Fruit fly (Drosophila melanogaster): ENCODE measurements around the gene Zif.

Zif gene

DNA sequence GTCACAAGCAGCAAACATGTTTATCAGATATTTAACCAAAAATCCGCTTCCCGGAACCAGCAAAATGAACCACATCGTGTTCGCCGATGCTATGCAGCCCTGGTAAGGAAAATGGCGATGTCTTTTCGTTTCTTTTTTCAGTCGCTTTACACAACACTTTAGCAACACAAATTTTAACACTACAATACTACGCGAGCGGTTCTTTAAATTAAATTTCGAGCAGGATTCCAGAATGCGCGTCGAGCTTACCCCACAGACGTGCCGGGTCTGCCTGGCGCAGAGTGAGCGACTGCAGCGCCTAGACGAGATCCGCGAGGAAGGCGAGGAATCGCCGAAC is at the start of gene Zif:
Gene Zif (plus strand): TSS at position 34 of the 337 bp plus-strand sequence.
- no peak for TF ChIP-seq CG8478 (optimal IDR thresholded peaks at IDR 0.05)
- TF ChIP-seq CTCF (optimal IDR thresholded peaks at IDR 0.05), result peak in 1 of 2 experiments; percentile 6

DNA sequence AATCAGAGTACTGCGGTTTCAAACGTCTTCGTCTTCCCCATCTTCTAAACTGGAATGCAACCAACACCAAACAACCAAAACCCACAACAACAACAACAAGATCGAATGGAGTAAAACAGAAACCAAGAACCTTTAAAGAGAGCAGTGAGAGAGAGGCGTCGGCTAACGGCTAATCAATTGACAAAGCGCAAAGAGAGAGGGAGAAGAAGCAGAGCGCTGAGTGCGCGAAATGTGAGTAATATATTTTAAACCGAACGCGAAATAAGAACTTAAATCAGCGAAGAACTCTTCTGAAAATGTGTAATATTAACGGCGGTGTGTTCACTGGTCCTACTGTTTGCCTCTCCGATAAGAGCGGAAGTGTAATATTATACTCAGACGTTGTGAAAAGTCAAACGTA is 49.3 kb upstream of the Zif start:
- TF ChIP-seq CTCF (optimal IDR thresholded peaks at IDR 0.05) (no peak), CG8478 (optimal IDR thresholded peaks at IDR 0.05) (no peak)

DNA sequence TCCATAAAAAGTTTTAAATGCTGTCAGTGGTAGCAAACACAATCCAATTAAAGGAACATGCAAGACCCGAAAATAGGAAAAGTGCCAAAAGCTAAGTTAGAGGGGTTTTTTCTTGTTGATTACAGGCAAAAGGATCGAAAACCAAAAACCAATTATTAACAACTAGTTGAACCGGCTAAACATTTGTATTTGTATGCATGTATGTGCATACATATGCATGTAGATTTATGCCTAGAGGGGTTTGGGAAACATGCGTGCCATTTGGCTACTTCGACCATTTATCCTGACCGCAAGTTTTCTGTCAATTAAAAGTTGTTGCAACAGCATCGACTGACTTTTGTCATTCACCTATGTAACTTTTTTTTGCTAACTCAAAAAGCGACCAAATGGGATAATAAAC is 48.4 kb upstream of the Zif start:
- no peak for TF ChIP-seq CTCF (optimal IDR thresholded peaks at IDR 0.05)
- no peak for TF ChIP-seq CG8478 (optimal IDR thresholded peaks at IDR 0.05)

DNA sequence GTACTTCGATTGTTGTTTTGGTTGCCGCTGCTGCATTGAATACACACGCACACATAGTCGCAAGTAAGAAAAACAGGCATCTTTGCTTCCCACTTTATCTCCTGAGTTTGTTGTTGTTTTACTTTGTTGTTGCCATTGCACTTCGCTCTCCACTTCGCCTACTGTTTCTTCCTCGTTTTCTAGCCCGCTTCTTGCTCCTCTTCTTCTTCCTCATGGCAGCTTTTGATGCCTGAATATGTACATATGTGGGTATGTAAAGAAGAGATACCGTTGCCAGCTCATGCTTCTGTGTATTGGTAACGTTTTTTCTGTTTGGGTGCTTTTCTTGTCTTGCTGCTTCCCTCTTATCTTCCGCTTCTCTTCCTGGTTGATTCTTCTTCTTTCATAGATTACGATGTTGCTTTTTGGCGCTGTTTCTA is 47.7 kb upstream of the Zif start:
- TF ChIP-seq CG8478 (optimal IDR thresholded peaks at IDR 0.05) (no peak), CTCF (optimal IDR thresholded peaks at IDR 0.05) (no peak)

- TF ChIP-seq CTCF (optimal IDR thresholded peaks at IDR 0.05) (no peak), CG8478 (optimal IDR thresholded peaks at IDR 0.05) (no peak)
These were observed 46.3 kb upstream of the Zif start for dm6 chr3R:6410412-6411225.

dm6 chr3R:6411454-6412204 is 45.3 kb upstream of the Zif start:
- no peak for TF ChIP-seq CG8478 (optimal IDR thresholded peaks at IDR 0.05)
- TF ChIP-seq CTCF (optimal IDR thresholded peaks at IDR 0.05), result no peak

DNA sequence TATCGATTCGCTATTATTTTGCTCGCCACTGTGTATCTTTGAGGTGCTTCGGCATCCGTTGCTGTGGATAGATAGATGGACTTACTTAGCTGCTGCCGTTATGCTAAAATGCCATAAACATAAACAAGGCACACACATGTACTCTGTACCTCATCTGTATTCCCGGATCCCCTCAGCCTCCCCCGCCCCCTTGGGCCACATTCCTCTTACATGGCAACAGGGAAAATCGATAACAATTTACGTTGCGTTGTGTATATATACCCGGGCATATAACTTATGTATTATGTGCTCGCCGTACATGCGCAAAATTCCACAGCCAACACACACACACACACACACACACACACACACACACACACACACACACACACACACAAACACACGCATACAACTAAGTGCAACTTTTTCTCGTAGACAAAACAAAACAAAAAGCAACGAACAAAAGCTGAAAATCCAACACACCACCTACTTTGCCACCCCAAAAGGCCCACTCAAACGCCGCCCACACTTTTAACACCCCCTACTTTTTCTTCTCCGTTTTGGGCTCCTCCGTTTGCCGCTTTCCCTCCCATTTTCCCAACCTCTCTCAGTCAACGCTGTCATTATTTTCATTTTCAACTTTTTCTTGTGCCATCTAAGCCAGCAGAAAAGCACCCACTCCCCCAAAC is 43.0 kb upstream of the Zif start:
- no peak for TF ChIP-seq CG8478 (optimal IDR thresholded peaks at IDR 0.05)
- no peak for TF ChIP-seq CTCF (optimal IDR thresholded peaks at IDR 0.05)

dm6 chr3R:6414439-6415344 is 42.2 kb upstream of the Zif start:
- TF ChIP-seq CTCF (optimal IDR thresholded peaks at IDR 0.05), result no peak
- TF ChIP-seq CG8478 (optimal IDR thresholded peaks at IDR 0.05), result no peak

DNA sequence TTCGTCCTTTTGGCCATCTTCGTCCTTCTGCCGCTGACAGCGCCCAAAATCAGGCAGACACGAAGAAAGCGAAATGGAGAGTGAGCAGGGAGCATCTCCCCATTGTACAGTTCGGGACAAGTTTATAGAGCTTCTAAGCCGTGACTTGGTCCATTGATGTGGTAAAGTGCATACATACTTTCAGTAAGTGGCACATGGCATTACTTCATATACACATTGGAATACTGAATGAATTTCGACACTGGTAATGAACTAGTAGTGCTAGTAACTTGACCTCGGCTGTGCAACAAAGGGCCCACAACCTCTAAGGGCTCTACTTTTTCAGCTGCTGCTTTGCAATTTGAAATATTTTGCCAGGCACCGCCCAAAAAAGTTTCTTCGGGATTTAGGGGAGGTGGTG is 40.6 kb upstream of the Zif start:
- TF ChIP-seq CTCF (optimal IDR thresholded peaks at IDR 0.05) (no peak), CG8478 (optimal IDR thresholded peaks at IDR 0.05) (no peak)

DNA sequence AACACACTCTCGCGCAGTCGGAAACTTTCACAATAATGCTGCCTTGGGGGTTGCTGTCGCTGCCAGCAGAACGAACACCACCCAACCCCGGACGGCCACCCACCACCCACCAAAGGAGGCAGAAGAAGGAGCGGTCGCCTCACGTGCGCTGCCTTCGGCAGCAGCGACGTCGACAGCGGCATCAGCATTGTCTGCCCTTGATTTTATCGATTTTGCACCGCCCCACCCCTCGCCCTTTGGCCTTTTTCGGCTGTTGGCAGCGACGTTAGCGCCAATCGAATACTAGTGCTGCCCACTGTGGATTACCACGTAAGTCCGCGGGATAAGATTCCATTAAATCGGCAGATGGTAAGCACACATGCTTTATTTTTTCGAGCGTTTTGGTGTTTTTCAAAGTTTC is 37.8 kb upstream of the Zif start:
- TF ChIP-seq CG8478 (optimal IDR thresholded peaks at IDR 0.05) (no peak), CTCF (optimal IDR thresholded peaks at IDR 0.05) (no peak)

DNA sequence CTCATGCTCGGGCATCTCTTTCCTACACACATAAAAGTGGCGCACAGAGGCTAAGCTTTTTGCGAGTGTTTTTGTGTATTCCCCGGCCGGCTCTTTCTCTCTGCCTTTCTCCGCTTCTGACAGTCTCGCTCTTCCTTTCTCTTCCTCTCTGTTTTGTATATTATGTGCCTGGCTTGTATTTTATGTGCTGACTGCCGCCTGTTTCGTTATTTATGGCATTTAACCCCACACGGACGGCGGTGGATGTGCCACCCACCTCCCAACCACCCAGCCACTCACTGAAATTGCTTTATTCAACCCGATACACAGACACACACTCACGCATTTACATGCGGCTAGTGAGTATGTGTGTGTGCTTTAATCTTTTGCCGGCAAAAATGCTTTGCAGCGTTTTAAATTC is 36.9 kb upstream of the Zif start:
- no peak for TF ChIP-seq CTCF (optimal IDR thresholded peaks at IDR 0.05)

dm6 chr3R:6421263-6421662 is 35.6 kb upstream of the Zif start:
- TF ChIP-seq CG8478 (optimal IDR thresholded peaks at IDR 0.05) (no peak), CTCF (optimal IDR thresholded peaks at IDR 0.05) (no peak)

DNA sequence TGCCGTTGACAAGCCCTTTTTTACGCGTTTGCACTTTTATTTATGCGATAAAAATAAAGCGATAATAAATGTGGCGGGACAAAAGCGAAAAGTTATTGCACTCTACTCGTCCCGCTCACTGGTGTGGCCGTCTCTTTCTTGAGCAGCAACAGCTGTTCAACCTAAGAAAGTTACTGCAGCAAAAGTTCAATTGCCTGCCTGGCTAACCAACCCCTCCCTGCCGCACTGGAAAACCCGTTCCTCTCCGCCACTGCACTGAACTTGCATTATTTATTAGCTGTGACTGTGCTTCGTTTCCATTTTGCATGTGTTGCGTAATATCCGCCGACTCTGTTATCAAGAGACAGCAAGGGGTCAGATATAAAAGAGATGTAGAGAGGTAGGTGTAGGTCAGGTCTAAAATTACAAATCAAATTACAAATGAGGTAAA is 35.2 kb upstream of the Zif start:
- TF ChIP-seq CTCF (optimal IDR thresholded peaks at IDR 0.05), result no peak
- no peak for TF ChIP-seq CG8478 (optimal IDR thresholded peaks at IDR 0.05)

- TF ChIP-seq CG8478 (optimal IDR thresholded peaks at IDR 0.05), result no peak
- TF ChIP-seq CTCF (optimal IDR thresholded peaks at IDR 0.05), result peak; percentile 74 to 78
These were observed 33.8 kb upstream of the Zif start for dm6 chr3R:6423128-6423527.

Measured in S2 (cell line).